Fruit fly (Drosophila melanogaster): ENCODE results near the gene CG12948.

- TF ChIP-seq OdsH (GFP tag; optimal IDR thresholded peaks at IDR 0.05) (no peak), Abd-B (GFP tag; optimal IDR thresholded peaks at IDR 0.05) (no peak), psq (GFP tag; optimal IDR thresholded peaks at IDR 0.05) (no peak), Rel (GFP tag; optimal IDR thresholded peaks at IDR 0.05) (no peak), Rel (tag; optimal IDR thresholded peaks at IDR 0.05) (no peak), usp (GFP tag; optimal IDR thresholded peaks at IDR 0.05) (no peak)
Measured at dm6 chr3R:9756187-9756586, 8.6 kb upstream of the CG12948 start, which contains the start of the genes Alg12 and Rpt3R.
